Worm (Caenorhabditis elegans) whole organism, young adult: ENCODE measurements around the gene F22B5.4.
A peak's percentile ranks its signal among the peaks of the same experiment; 100 is the strongest.

Experiments used
- ama-1 ChIP-seq, 3 experiments: fragments of 150-350 bp in 1 of 3; sonication (generic microtip) in 2 of 3; optimal IDR thresholded peaks; 2 replicates each; lab custom pipeline; 2014 to 2018; ENCODE audit warnings: missing biosample characterization in 2 of 3, missing genetic modification characterization in 2 of 3, missing genetic modification reagents in 2 of 3
- ceh-58 ChIP-seq: fragments of 200-800 bp; sonication (Bioruptor generic); IDR thresholded peaks from 2 replicates; pipeline ENCODE4 v1.3.6; 2022; ENCODE audit warnings: missing genetic modification characterization, missing compliant biosample characterization
- ceh-91 ChIP-seq: fragments of 200-800 bp; sonication (Bioruptor generic); IDR thresholded peaks from 2 replicates; pipeline ENCODE4 v1.3.6; 2022; ENCODE audit warnings: missing genetic modification reagents, missing genetic modification characterization, missing compliant biosample characterization
- ztf-26 ChIP-seq: sonication (generic microtip); optimal IDR thresholded peaks from 2 replicates; lab custom pipeline; 2017; ENCODE audit warnings: missing genetic modification characterization, missing compliant biosample characterization

- TF ChIP-seq ceh-91 (GFP tag; lab: Robert Waterston, UW): no peak
- no peak for TF ChIP-seq ceh-58
- TF ChIP-seq ama-1 (optimal IDR thresholded peaks at IDR 0.05; lab: Kevin White, UChicago): peak; percentile 61
- TF ChIP-seq ama-1 (GFP tag; optimal IDR thresholded peaks at IDR 0.05; lab: Kevin White, UChicago): no peak
- TF ChIP-seq ztf-26 (tag; lab: Kevin White, UChicago): no peak
Observed at ce11 chrII:8483124-8483792, 33.7 kb downstream of the F22B5.4 start.
